Worm (Caenorhabditis elegans) whole organism, late embryonic: Measurements from ENCODE around the gene str-79.

Experiments used
- F13H6.1 ChIP-seq: sonication (generic microtip); optimal IDR thresholded peaks from 2 replicates; lab custom pipeline; 2016; ENCODE audit warnings: missing genetic modification characterization, missing compliant biosample characterization
- Y22D7AL.16 ChIP-seq: sonication (generic microtip); optimal IDR thresholded peaks from 2 replicates; lab custom pipeline; 2016; ENCODE audit warnings: missing genetic modification characterization, missing compliant biosample characterization
- ceh-18 ChIP-seq: sonication (generic microtip); optimal IDR thresholded peaks from 2 replicates; lab custom pipeline; 2016; ENCODE audit warnings: missing genetic modification characterization, missing compliant biosample characterization
- ceh-24 ChIP-seq: sonication (generic microtip); optimal IDR thresholded peaks from 2 replicates; lab custom pipeline; 2016; ENCODE audit warnings: mild to moderate bottlenecking, missing genetic modification characterization, missing compliant biosample characterization
- ceh-30 ChIP-seq: fragments of 150-350 bp; optimal IDR thresholded peaks from 2 replicates; lab custom pipeline; 2014; ENCODE audit warnings: missing biosample characterization, missing genetic modification characterization
- ceh-31 ChIP-seq: sonication (generic microtip); optimal IDR thresholded peaks from 2 replicates; lab custom pipeline; 2016; ENCODE audit warnings: missing genetic modification characterization, missing compliant biosample characterization
- ceh-45 ChIP-seq: fragments of 200-800 bp; sonication (Bioruptor generic); IDR thresholded peaks from 2 replicates; pipeline ENCODE4 v1.3.6; 2022; ENCODE audit warnings: missing genetic modification reagents, missing genetic modification characterization, missing compliant biosample characterization
- ceh-48 ChIP-seq: sonication (generic microtip); optimal IDR thresholded peaks from 2 replicates; lab custom pipeline; 2016; ENCODE audit warnings: missing genetic modification characterization, inconsistent platforms, missing compliant biosample characterization
- ceh-6 ChIP-seq: fragments of 200-800 bp; sonication (Bioruptor generic); optimal IDR thresholded peaks from 2 replicates; lab custom pipeline; 2018; ENCODE audit warnings: mild to moderate bottlenecking, missing genetic modification characterization, missing compliant biosample characterization
- che-1 ChIP-seq: sonication (generic microtip); optimal IDR thresholded peaks from 2 replicates; lab custom pipeline; 2016; ENCODE audit warnings: mild to moderate bottlenecking, missing genetic modification characterization, missing compliant biosample characterization
- dmd-4 ChIP-seq: sonication (generic microtip); optimal IDR thresholded peaks from 2 replicates; lab custom pipeline; 2016; ENCODE audit warnings: borderline replicate concordance, missing genetic modification characterization, missing compliant biosample characterization
- elt-2 ChIP-seq: sonication (generic microtip); optimal IDR thresholded peaks from 2 replicates; lab custom pipeline; 2016; ENCODE audit warnings: missing genetic modification reagents, missing genetic modification characterization, missing compliant biosample characterization
- eyg-1 ChIP-seq: sonication (generic microtip); optimal IDR thresholded peaks from 2 replicates; lab custom pipeline; 2016; ENCODE audit warnings: missing genotype, missing genetic modification characterization, missing compliant biosample characterization
- fkh-10 ChIP-seq: fragments of 150-350 bp; optimal IDR thresholded peaks from 2 replicates; lab custom pipeline; 2014; ENCODE audit warnings: missing biosample characterization, missing genetic modification reagents, missing genetic modification characterization
- fkh-6 ChIP-seq: sonication (generic microtip); optimal IDR thresholded peaks from 2 replicates; lab custom pipeline; 2016; ENCODE audit warnings: missing genetic modification characterization, missing compliant biosample characterization
- hlh-30 ChIP-seq: sonication (generic microtip); optimal IDR thresholded peaks from 2 replicates; lab custom pipeline; 2017; ENCODE audit warnings: antibody characterized with exemption, missing genetic modification characterization, missing compliant biosample characterization; ENCODE audit not compliant: insufficient read depth
- hlh-6 ChIP-seq: sonication (generic microtip); optimal IDR thresholded peaks from 2 replicates; lab custom pipeline; 2016; ENCODE audit warnings: missing genotype, missing genetic modification characterization, missing compliant biosample characterization
- hlh-8 ChIP-seq: sonication (generic microtip); optimal IDR thresholded peaks from 2 replicates; lab custom pipeline; 2016; ENCODE audit warnings: missing genotype, missing genetic modification characterization, missing compliant biosample characterization
- madf-2 ChIP-seq: sonication (generic microtip); optimal IDR thresholded peaks from 2 replicates; lab custom pipeline; 2017; ENCODE audit warnings: missing genetic modification characterization, missing compliant biosample characterization
- nfya-1 ChIP-seq: sonication (generic microtip); optimal IDR thresholded peaks from 2 replicates; lab custom pipeline; 2017; ENCODE audit warnings: missing genetic modification characterization, mild to moderate bottlenecking, missing compliant biosample characterization, antibody characterized with exemption, moderate library complexity
- nhr-11 ChIP-seq: fragments of 150-350 bp; optimal IDR thresholded peaks from 2 replicates; lab custom pipeline; 2014; ENCODE audit warnings: missing biosample characterization, missing genetic modification characterization
- npax-4 ChIP-seq: sonication (generic microtip); optimal IDR thresholded peaks from 2 replicates; lab custom pipeline; 2016; ENCODE audit warnings: missing genetic modification characterization, missing compliant biosample characterization
- odd-2 ChIP-seq: sonication (generic microtip); optimal IDR thresholded peaks from 2 replicates; lab custom pipeline; 2017; ENCODE audit warnings: antibody characterized with exemption, mild to moderate bottlenecking, missing genetic modification characterization, missing compliant biosample characterization
- pag-3 ChIP-seq: sonication (generic microtip); optimal IDR thresholded peaks from 2 replicates; lab custom pipeline; 2016; ENCODE audit warnings: missing compliant biosample characterization, missing genetic modification characterization, borderline replicate concordance
- pha-4 ChIP-seq: fragments of 150-350 bp; optimal IDR thresholded peaks from 2 replicates; lab custom pipeline; 2018; ENCODE audit warnings: missing biosample characterization, missing genetic modification reagents, missing genetic modification characterization
- pros-1 ChIP-seq: fragments of 150-350 bp; optimal IDR thresholded peaks from 2 replicates; lab custom pipeline; 2014; ENCODE audit warnings: missing biosample characterization, missing genetic modification reagents, missing genetic modification characterization
- sdc-2 ChIP-seq: sonication (generic microtip); optimal IDR thresholded peaks from 2 replicates; lab custom pipeline; 2016; ENCODE audit warnings: missing genotype, missing genetic modification characterization, missing compliant biosample characterization
- sox-2 ChIP-seq: fragments of 200-800 bp; sonication (Bioruptor generic); IDR thresholded peaks from 2 replicates; pipeline ENCODE4 v1.3.6; 2022; ENCODE audit warnings: missing genetic modification reagents, missing genetic modification characterization, missing compliant biosample characterization
- ttx-3 ChIP-seq: sonication (generic microtip); optimal IDR thresholded peaks from 2 replicates; lab custom pipeline; 2016; ENCODE audit warnings: missing genetic modification reagents, missing genetic modification characterization, missing compliant biosample characterization
- unc-3 ChIP-seq, 2 experiments: fragments of 200-800 bp in 1 of 2; sonication (Bioruptor generic) in 1 of 2; sonication (generic microtip) in 1 of 2; conservative IDR thresholded peaks in 1 of 2; optimal IDR thresholded peaks in 1 of 2; 2 replicates each; pipeline versions ENCODE4 v1.3.6 to Lab custom; 2016 to 2022; ENCODE audit warnings: missing compliant biosample characterization in 2 of 2, missing genetic modification characterization in 2 of 2, missing genetic modification reagents in 1 of 2
- unc-55 ChIP-seq: sonication (generic microtip); optimal IDR thresholded peaks from 2 replicates; lab custom pipeline; 2017; ENCODE audit warnings: missing biosample characterization, missing genetic modification reagents, missing genetic modification characterization

str-79 gene

DNA sequence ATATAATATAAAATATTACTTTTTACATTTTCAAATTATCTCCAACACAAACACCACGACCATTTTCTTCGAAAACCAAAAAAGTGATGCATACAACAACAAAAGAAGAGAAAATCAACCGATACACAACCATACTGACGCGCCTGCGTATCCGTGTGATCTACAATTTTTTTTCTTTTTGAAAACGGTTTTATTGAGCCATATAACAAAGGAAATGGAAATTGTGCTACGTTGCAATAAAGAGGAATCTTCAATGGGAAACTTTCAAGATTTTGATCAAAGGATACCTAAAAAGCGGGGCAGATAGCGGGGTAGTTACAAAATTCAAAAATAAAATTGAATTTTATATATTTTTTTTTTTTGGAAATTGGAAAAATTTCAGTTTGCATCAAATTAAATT, 5.0 kb downstream of the str-79 start, which contains the start of gene F52D2.5:
F52D2.5 (minus strand) TSS at position 101 of the 400 bp plus-strand sequence.
- TF ChIP-seq dmd-4 (tag; lab: Kevin White, UChicago), result no peak
- TF ChIP-seq sox-2, result no peak
- TF ChIP-seq hlh-30 (tag; lab: Kevin White, UChicago), result no peak
- no peak for TF ChIP-seq fkh-6
- no peak for TF ChIP-seq pag-3 (tag; lab: Kevin White, UChicago)
- no peak for TF ChIP-seq fkh-10 (GFP tag; lab: Kevin White, UChicago)
- TF ChIP-seq ceh-24 (tag; lab: Kevin White, UChicago), result no peak
- no peak for TF ChIP-seq pha-4 (tag; lab: Kevin White, UChicago)
- no peak for TF ChIP-seq ceh-31 (tag; lab: Kevin White, UChicago)
- TF ChIP-seq odd-2 (tag; lab: Kevin White, UChicago), result no peak
- no peak for TF ChIP-seq unc-55 (GFP tag; lab: Kevin White, UChicago)

DNA sequence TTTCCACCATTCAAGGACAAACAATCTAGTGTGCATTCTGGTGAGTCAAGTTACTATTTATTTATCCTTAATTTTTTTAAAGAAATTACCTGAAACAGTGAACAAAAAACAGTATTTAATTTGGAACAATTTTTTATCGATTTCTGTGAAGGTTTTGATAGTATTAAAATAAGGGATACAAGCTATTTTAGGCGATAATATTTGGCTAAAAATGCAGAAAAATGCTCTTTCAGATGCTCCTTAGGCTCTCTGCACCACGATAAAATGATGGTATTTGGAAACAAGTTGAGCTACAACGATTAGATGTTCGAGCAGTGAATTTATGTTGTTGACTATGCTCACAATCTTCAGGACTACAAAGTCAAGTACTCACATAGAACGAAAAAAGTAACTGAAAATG, 6.0 kb downstream of the str-79 start, which contains the start of gene F52D2.6:
F52D2.6 (plus strand) TSS at position 301 of the 400 bp plus-strand sequence.
- no peak for TF ChIP-seq nhr-11 (tag; lab: Kevin White, UChicago)
- TF ChIP-seq fkh-6, result no peak
- TF ChIP-seq hlh-6 (tag; lab: Kevin White, UChicago), result no peak
- no peak for TF ChIP-seq ttx-3 (tag; lab: Kevin White, UChicago)
- no peak for TF ChIP-seq F13H6.1 (tag; lab: Kevin White, UChicago)
- TF ChIP-seq che-1 (tag; lab: Kevin White, UChicago), result no peak

- TF ChIP-seq ceh-48 (tag; lab: Kevin White, UChicago) (no peak), sdc-2 (peak; percentile 48)
These were observed 8.0 kb downstream of the str-79 start, which contains the start of gene F52D2.12 for ce11 chrX:1977708-1978107. F52D2.12 (plus strand) TSS chrX:1978014.

- no peak for TF ChIP-seq ceh-18 (tag; lab: Kevin White, UChicago)
- no peak for TF ChIP-seq pros-1 (tag; lab: Kevin White, UChicago)
- TF ChIP-seq elt-2, result peak; percentile 58
- no peak for TF ChIP-seq ceh-48 (tag; lab: Kevin White, UChicago)
- no peak for TF ChIP-seq npax-4 (tag; lab: Kevin White, UChicago)
- no peak for TF ChIP-seq unc-3 (GFP tag; conservative IDR thresholded peaks at IDR 0.05; lab: Robert Waterston, UW)
- TF ChIP-seq unc-3 (tag; optimal IDR thresholded peaks at IDR 0.05; lab: Kevin White, UChicago), result no peak
These were observed 12.0 kb downstream of the str-79 start for ce11 chrX:1981654-1982053.

ce11 chrX:1984831-1985230, 15.2 kb downstream of the str-79 start:
- TF ChIP-seq ttx-3 (tag; lab: Kevin White, UChicago) (no peak), ceh-45 (GFP tag; lab: Robert Waterston, UW) (no peak), ceh-30 (tag; lab: Kevin White, UChicago) (no peak), elt-2 (no peak), pha-4 (tag; lab: Kevin White, UChicago) (no peak), Y22D7AL.16 (tag; lab: Kevin White, UChicago) (no peak), ceh-6 (GFP tag; lab: Kevin White, UChicago) (no peak), unc-55 (GFP tag; lab: Kevin White, UChicago) (no peak), hlh-30 (tag; lab: Kevin White, UChicago) (no peak), eyg-1 (no peak), madf-2 (no peak), nhr-11 (tag; lab: Kevin White, UChicago) (no peak), ceh-18 (tag; lab: Kevin White, UChicago) (no peak), nfya-1 (tag; lab: Kevin White, UChicago) (no peak), hlh-8 (tag; lab: Kevin White, UChicago) (no peak)
